Fruit fly (Drosophila melanogaster): Measurements from ENCODE around the gene CG18259.
A peak's percentile ranks its signal among the peaks of the same experiment; 100 is the strongest.

CG18259 gene

dm6 chrX:18774818-18775343, 8.4 kb downstream of the CG18259 start, which contains the start of gene CG6891 (continued):
- TF ChIP-seq pfk (GFP tag; optimal IDR thresholded peaks at IDR 0.05) (no peak), ham (GFP tag; IDR thresholded peaks at IDR 0.05) (no peak), CG18476 (GFP tag; optimal IDR thresholded peaks at IDR 0.05) (no peak), CG12659 (GFP tag; optimal IDR thresholded peaks at IDR 0.05) (peak; percentile 3), en (GFP tag; optimal IDR thresholded peaks at IDR 0.05) (no peak), Sry-β (GFP tag; optimal IDR thresholded peaks at IDR 0.05) (peak; percentile 90), CG1233 (GFP tag; optimal IDR thresholded peaks at IDR 0.05) (no peak), scrt (GFP tag; optimal IDR thresholded peaks at IDR 0.05) (no peak), Xrp1 (GFP tag; IDR thresholded peaks at IDR 0.05) (peak; percentile 41; the same call in 1 of the 2 replicates), Xbp1 (GFP tag; optimal IDR thresholded peaks at IDR 0.05) (peak; percentile 64), Dip3 (GFP tag; optimal IDR thresholded peaks at IDR 0.05) (no peak), Hr39 (optimal IDR thresholded peaks at IDR 0.05) (no peak), ato (GFP tag; IDR thresholded peaks at IDR 0.05; ENCODE audit: partially characterized antibody) (peak; percentile 26; the same call in 1 of the 2 replicates), Atf-2 (GFP tag; optimal IDR thresholded peaks at IDR 0.05) (no peak), Deaf1 (tag; optimal IDR thresholded peaks at IDR 0.05) (peak; percentile 97), CG10543 (GFP tag; optimal IDR thresholded peaks at IDR 0.05) (peak; percentile 5), CG16815 (GFP tag; optimal IDR thresholded peaks at IDR 0.05) (no peak), kay (GFP tag; optimal IDR thresholded peaks at IDR 0.05) (no peak), CG6654 (GFP tag; optimal IDR thresholded peaks at IDR 0.05) (no peak), Meics (GFP tag; optimal IDR thresholded peaks at IDR 0.05) (no peak), mirr (GFP tag; optimal IDR thresholded peaks at IDR 0.05) (no peak), cato (GFP tag; optimal IDR thresholded peaks at IDR 0.05; ENCODE audit: borderline replicate concordance) (no peak), repo (GFP tag; optimal IDR thresholded peaks at IDR 0.05) (no peak), CG10267 (tag; optimal IDR thresholded peaks at IDR 0.05) (no peak), nmo (GFP tag; optimal IDR thresholded peaks at IDR 0.05) (peak; percentile 49), CG13775 (GFP tag; optimal IDR thresholded peaks at IDR 0.05) (no peak), dmrt11E (tag; optimal IDR thresholded peaks at IDR 0.05) (peak; percentile 46), fd3F (GFP tag; optimal IDR thresholded peaks at IDR 0.05) (no peak), Ptx1 (GFP tag; IDR thresholded peaks at IDR 0.05) (0 out of 2 replicates have a peak, but pooled peaks have one; percentile 9), Ravus (GFP tag; IDR thresholded peaks at IDR 0.05) (no peak), kah (GFP tag; optimal IDR thresholded peaks at IDR 0.05) (no peak), CG17186 (GFP tag; optimal IDR thresholded peaks at IDR 0.05) (no peak), hth (optimal IDR thresholded peaks at IDR 0.05) (no peak), CG13624 (GFP tag; optimal IDR thresholded peaks at IDR 0.05) (peak; percentile 16), Blimp-1 (GFP tag; optimal IDR thresholded peaks at IDR 0.05) (peak; percentile 98), CG2116 (GFP tag; optimal IDR thresholded peaks at IDR 0.05) (peak; percentile 1), Bgb (GFP tag; IDR thresholded peaks at IDR 0.05; ENCODE audit: partially characterized antibody) (no peak), CG11247 (GFP tag; IDR thresholded peaks at IDR 0.05) (no peak), Dp (GFP tag; optimal IDR thresholded peaks at IDR 0.05) (no peak), Mes4 (GFP tag; optimal IDR thresholded peaks at IDR 0.05) (peak; percentile 1), slp2 (GFP tag; optimal IDR thresholded peaks at IDR 0.05) (no peak), CG11696 (GFP tag; IDR thresholded peaks at IDR 0.05) (no peak), chinmo (GFP tag; IDR thresholded peaks at IDR 0.05; ENCODE audit: partially characterized antibody) (peak; percentile 89), vvl (GFP tag; IDR thresholded peaks at IDR 0.05) (0 out of 2 replicates have a peak, but pooled peaks have one; percentile 39), gro (GFP tag; optimal IDR thresholded peaks at IDR 0.05) (no peak), CG9215 (GFP tag; IDR thresholded peaks at IDR 0.05) (no peak), bcd (GFP tag; optimal IDR thresholded peaks at IDR 0.05) (no peak), pho (GFP tag; optimal IDR thresholded peaks at IDR 0.05) (no peak), CG6689 (GFP tag; IDR thresholded peaks at IDR 0.05) (0 out of 2 replicates have a peak, but pooled peaks have one; percentile 13), tll (GFP tag; optimal IDR thresholded peaks at IDR 0.05) (no peak), Dip2 (GFP tag; IDR thresholded peaks at IDR 0.05) (no peak)

Measured in whole organism, embryonic.